Worm (Caenorhabditis elegans): ENCODE measurements around the gene T25B9.6.

- TF ChIP-seq hnd-1 (tag; optimal IDR thresholded peaks at IDR 0.05) (no peak), ama-1 (optimal IDR thresholded peaks at IDR 0.05) (no peak), hmg-4 (GFP tag; optimal IDR thresholded peaks at IDR 0.05) (no peak), hmbx-1 (tag; optimal IDR thresholded peaks at IDR 0.05) (no peak), B0310.2 (tag; optimal IDR thresholded peaks at IDR 0.05) (no peak), ceh-36 (tag; optimal IDR thresholded peaks at IDR 0.05) (no peak), ets-7 (tag; optimal IDR thresholded peaks at IDR 0.05) (no peak), tbx-37 (GFP tag; conservative IDR thresholded peaks at IDR 0.05) (no peak), sea-1 (GFP tag; conservative IDR thresholded peaks at IDR 0.05) (no peak), tra-4 (tag; optimal IDR thresholded peaks at IDR 0.05) (no peak), ceh-13 (GFP tag; optimal IDR thresholded peaks at IDR 0.05) (no peak), scrt-1 (GFP tag; IDR thresholded peaks at IDR 0.05) (no peak)
Observed at ce11 chrIV:10718865-10719264, 39.1 kb upstream of the T25B9.6 start.
